Comparison of ENCODE assay signal across 5 worm cellular contexts in genomic region chrX:9602625-9603024, ce11.
TF ChIP-seq lines count a peak whose summit lies in the region.

No protein-coding gene starts in this region.

TF ChIP-seq in whole organism, L1 larva, 84 proteins besides CTCF, POLR2A, EP300 and RAD21:
- TF ChIP-seq elt-2 (tag; optimal IDR thresholded peaks at IDR 0.05; lab: Kevin White, UChicago), result peak; percentile 12
- no peak for TF ChIP-seq zag-1 (tag; optimal IDR thresholded peaks at IDR 0.05; lab: Kevin White, UChicago)
- TF ChIP-seq blmp-1 (tag; optimal IDR thresholded peaks at IDR 0.05; lab: Kevin White, UChicago), result peak; percentile 16

TF ChIP-seq in whole organism, L2 larva, 48 proteins besides CTCF, POLR2A, EP300 and RAD21:
- TF ChIP-seq C34F6.9 (tag; optimal IDR thresholded peaks at IDR 0.05; lab: Kevin White, UChicago), result no peak
- TF ChIP-seq ama-1 (optimal IDR thresholded peaks at IDR 0.05; lab: Kevin White, UChicago), result no peak
- TF ChIP-seq unc-62 (GFP tag; optimal IDR thresholded peaks at IDR 0.05; lab: Kevin White, UChicago), result no peak
- peak; percentile 2 for TF ChIP-seq fos-1 (tag; optimal IDR thresholded peaks at IDR 0.05; lab: Kevin White, UChicago)
- TF ChIP-seq nhr-25 (tag; optimal IDR thresholded peaks at IDR 0.05; lab: Kevin White, UChicago), result no peak
- no peak for TF ChIP-seq nhr-11 (tag; optimal IDR thresholded peaks at IDR 0.05; lab: Kevin White, UChicago)
- no peak for TF ChIP-seq nhr-129 (tag; optimal IDR thresholded peaks at IDR 0.05; lab: Kevin White, UChicago)
- no peak for TF ChIP-seq lin-11 (tag; optimal IDR thresholded peaks at IDR 0.05; lab: Kevin White, UChicago)
- no peak for TF ChIP-seq peb-1 (tag; optimal IDR thresholded peaks at IDR 0.05; lab: Kevin White, UChicago)
- no peak for TF ChIP-seq crh-2 (tag; optimal IDR thresholded peaks at IDR 0.05; lab: Kevin White, UChicago)
- peak; percentile 35 for TF ChIP-seq sma-9 (GFP tag; optimal IDR thresholded peaks at IDR 0.05; lab: Kevin White, UChicago)
- TF ChIP-seq sma-9 (tag; optimal IDR thresholded peaks at IDR 0.05; lab: Kevin White, UChicago), result no peak
- no peak for TF ChIP-seq ztf-4 (tag; optimal IDR thresholded peaks at IDR 0.05; lab: Kevin White, UChicago)
TF ChIP-seq in whole organism, L2 larva: peak in this region for 2.

TF ChIP-seq in whole organism, L3 larva, 47 proteins besides CTCF, POLR2A, EP300 and RAD21:
- TF ChIP-seq elt-2 (tag; optimal IDR thresholded peaks at IDR 0.05; lab: Kevin White, UChicago), result peak; percentile 59
- TF ChIP-seq nhr-25 (tag; optimal IDR thresholded peaks at IDR 0.05; lab: Kevin White, UChicago), result no peak
- TF ChIP-seq ztf-11 (tag; optimal IDR thresholded peaks at IDR 0.05; lab: Kevin White, UChicago), result no peak
- TF ChIP-seq pha-4 (tag; optimal IDR thresholded peaks at IDR 0.05; lab: Kevin White, UChicago), result peak; percentile 32
- TF ChIP-seq snpc-4 (tag; optimal IDR thresholded peaks at IDR 0.05; lab: Kevin White, UChicago), result no peak
- TF ChIP-seq pqm-1 (tag; optimal IDR thresholded peaks at IDR 0.05; lab: Kevin White, UChicago), result peak; percentile 87
- no peak for TF ChIP-seq unc-62 (GFP tag; optimal IDR thresholded peaks at IDR 0.05; lab: Kevin White, UChicago)

TF ChIP-seq in whole organism, L4 larva, 104 proteins besides CTCF, POLR2A, EP300 and RAD21:
- TF ChIP-seq dve-1 (tag; optimal IDR thresholded peaks at IDR 0.05; lab: Kevin White, UChicago; ENCODE audit: insufficient read depth) (peak; percentile 16), hlh-11 (tag; optimal IDR thresholded peaks at IDR 0.05; lab: Kevin White, UChicago) (peak; percentile 25), unc-62 (GFP tag; optimal IDR thresholded peaks at IDR 0.05 in 1 of 2; lab: Kevin White, UChicago) (no peak), unc-62 (tag; optimal IDR thresholded peaks at IDR 0.05; lab: Kevin White, UChicago) (no peak), mdt-29 (GFP tag; IDR thresholded peaks at IDR 0.05; lab: Robert Waterston, UW) (no peak), pqm-1 (tag; optimal IDR thresholded peaks at IDR 0.05; lab: Kevin White, UChicago) (peak; percentile 77), php-3 (GFP tag; IDR thresholded peaks at IDR 0.05; lab: Robert Waterston, UW) (0 out of 2 replicates have a peak, but pooled peaks have one; percentile 34), snpc-4 (tag; optimal IDR thresholded peaks at IDR 0.05; lab: Kevin White, UChicago) (no peak), unc-130 (GFP tag; optimal IDR thresholded peaks at IDR 0.05; lab: Kevin White, UChicago) (no peak), snpc-1.2 (GFP tag; IDR thresholded peaks at IDR 0.05; lab: Robert Waterston, UW) (no peak), nhr-76 (tag; optimal IDR thresholded peaks at IDR 0.05; lab: Kevin White, UChicago) (no peak), saeg-2 (GFP tag; IDR thresholded peaks at IDR 0.05; lab: Robert Waterston, UW) (no peak), ama-1 (optimal IDR thresholded peaks at IDR 0.05; lab: Kevin White, UChicago) (no peak), ZK337.2 (GFP tag; IDR thresholded peaks at IDR 0.05; lab: Robert Waterston, UW) (no peak), nhr-28 (tag; optimal IDR thresholded peaks at IDR 0.05; lab: Kevin White, UChicago) (peak; percentile 58), Y75B8A.6 (GFP tag; IDR thresholded peaks at IDR 0.05; lab: Robert Waterston, UW) (no peak), daf-16 (GFP tag; optimal IDR thresholded peaks at IDR 0.05; lab: Kevin White, UChicago) (no peak), daf-16 (tag; optimal IDR thresholded peaks at IDR 0.05; lab: Kevin White, UChicago) (peak; percentile 76), nhr-111 (GFP tag; optimal IDR thresholded peaks at IDR 0.05; lab: Kevin White, UChicago) (no peak), lin-39 (tag; optimal IDR thresholded peaks at IDR 0.05; lab: Kevin White, UChicago) (no peak)

TF ChIP-seq in whole organism, young adult, 124 proteins besides CTCF, POLR2A, EP300 and RAD21:
- TF ChIP-seq F52B5.7 (tag; optimal IDR thresholded peaks at IDR 0.05; lab: Kevin White, UChicago) (no peak), nhr-80 (tag; optimal IDR thresholded peaks at IDR 0.05; lab: Kevin White, UChicago) (peak; percentile 54)
